Fruit fly (Drosophila melanogaster) whole organism, embryonic: Measurements from ENCODE around the gene Sytbeta.

Experiments used
- CG10979 ChIP-seq: fragments of 200-800 bp; sonication (Bioruptor generic); optimal IDR thresholded peaks from 2 replicates; lab custom pipeline; 2018; ENCODE audit warnings: missing biosample characterization, mild to moderate bottlenecking, missing genetic modification characterization, moderate library complexity
- CG11504 ChIP-seq: fragments of 200-800 bp; sonication (Bioruptor generic); optimal IDR thresholded peaks from 3 replicates; lab custom pipeline; 2019; ENCODE audit warnings: missing biosample characterization, mild to moderate bottlenecking, missing genetic modification characterization, moderate library complexity
- CG13123 ChIP-seq: fragments of 200-800 bp; sonication (Bioruptor generic); optimal IDR thresholded peaks from 2 replicates; lab custom pipeline; 2016; ENCODE audit warnings: missing biosample characterization, missing genetic modification characterization
- CG31365 ChIP-seq: fragments of 200-800 bp; sonication (Bioruptor generic); optimal IDR thresholded peaks from 2 replicates; lab custom pipeline; 2018; ENCODE audit warnings: missing biosample characterization, mild to moderate bottlenecking, missing genetic modification characterization
- Dp ChIP-seq: fragments of 200-800 bp; sonication (Bioruptor generic); optimal IDR thresholded peaks from 2 replicates; lab custom pipeline; 2018; ENCODE audit warnings: missing biosample characterization, mild to moderate bottlenecking, missing genetic modification characterization, moderate library complexity
- Gug ChIP-seq: fragments of 200-800 bp; sonication (Bioruptor generic); IDR thresholded peaks from 4 replicates; pipeline ENCODE4 v1.3.6; 2022; ENCODE audit warnings: missing biosample characterization, missing genetic modification characterization
- H2.0 ChIP-seq: fragments of 200-800 bp; sonication (Bioruptor generic); IDR thresholded peaks from 2 replicates; pipeline ENCODE4 v1.3.6; 2022; ENCODE audit warnings: missing biosample characterization, missing genetic modification characterization
- crp ChIP-seq, 2 experiments: fragments of 200-800 bp; sonication (Bioruptor generic); optimal IDR thresholded peaks; 2 replicates in 1 of 2; 3 replicates in 1 of 2; lab custom pipeline; 2017; ENCODE audit warnings: missing biosample characterization in 2 of 2, missing genetic modification characterization in 2 of 2, mild to moderate bottlenecking in 1 of 2, moderate library complexity in 1 of 2
- dati ChIP-seq: fragments of 200-800 bp; sonication (Bioruptor generic); IDR thresholded peaks from 2 replicates; pipeline ENCODE4 v1.3.6; 2022; ENCODE audit warnings: missing biosample characterization, missing genetic modification characterization
- pzg ChIP-seq: fragments of 200-800 bp; sonication (Bioruptor generic); optimal IDR thresholded peaks from 3 replicates; lab custom pipeline; 2018; ENCODE audit warnings: missing biosample characterization, mild to moderate bottlenecking, missing genetic modification characterization, moderate library complexity
- sim ChIP-seq: fragments of 200-800 bp; sonication (Bioruptor generic); IDR thresholded peaks from 2 replicates; pipeline ENCODE4 v1.3.6; 2022; ENCODE audit warnings: missing biosample characterization, missing genetic modification characterization

dm6 chr3L:14969171-14969570 lies 95.6 kb downstream of the Sytbeta start, which contains the start of gene Tom:
- no peak for TF ChIP-seq dati (GFP tag; lab: Robert Waterston, UW)
- no peak for TF ChIP-seq Gug (GFP tag; lab: Robert Waterston, UW)
- TF ChIP-seq CG10979 (tag; lab: Kevin White, UChicago) = no peak
- TF ChIP-seq CG11504 (tag; lab: Kevin White, UChicago) = no peak
- no peak for TF ChIP-seq pzg (GFP tag; lab: Kevin White, UChicago)
- no peak for TF ChIP-seq crp (GFP tag; optimal IDR thresholded peaks at IDR 0.05; lab: Kevin White, UChicago)
- no peak for TF ChIP-seq sim
- TF ChIP-seq CG31365 (tag; lab: Kevin White, UChicago) = no peak
- TF ChIP-seq CG13123 = no peak
- TF ChIP-seq H2.0 (GFP tag; lab: Robert Waterston, UW) = no peak
- no peak for TF ChIP-seq Dp (GFP tag; lab: Kevin White, UChicago)
